Fruit fly (Drosophila melanogaster): Measurements from ENCODE around the gene nac.

The nac gene

DNA sequence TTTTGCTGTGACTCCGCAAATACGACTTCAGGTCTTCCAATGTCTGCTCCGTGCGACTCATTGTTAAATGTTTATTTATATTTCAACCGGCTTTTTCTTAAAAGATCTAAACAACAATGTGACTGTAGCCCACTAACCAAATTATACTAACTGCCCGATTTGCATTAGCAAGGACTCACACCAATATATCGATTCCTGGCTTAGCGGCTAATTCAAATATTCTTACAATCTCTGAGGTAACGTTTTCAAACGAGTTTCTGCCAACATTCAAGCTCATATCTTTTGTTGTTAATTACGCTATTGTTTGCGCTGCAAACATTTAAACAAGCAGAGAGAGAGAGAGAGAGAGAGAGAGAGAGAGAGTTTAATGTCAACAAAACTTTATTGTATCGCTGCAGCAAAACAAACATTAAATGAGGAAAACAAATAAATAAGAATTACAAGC, 4.7 kb upstream of the nac start, which contains the start of gene tex (continued):
- peak; percentile 52 for TF ChIP-seq CG8290 (GFP tag; optimal IDR thresholded peaks at IDR 0.05)
- TF ChIP-seq CG8290 (tag; optimal IDR thresholded peaks at IDR 0.05) = no peak
- TF ChIP-seq Ets97D (GFP tag; optimal IDR thresholded peaks at IDR 0.05) = peak; percentile 41
- peak; percentile 26 for TF ChIP-seq Sin3A (optimal IDR thresholded peaks at IDR 0.05)
- TF ChIP-seq CG13894 (tag; optimal IDR thresholded peaks at IDR 0.05) = no peak
- TF ChIP-seq ase (GFP tag; IDR thresholded peaks at IDR 0.05) = no peak
- no peak for TF ChIP-seq gsb (GFP tag; IDR thresholded peaks at IDR 0.05)
- TF ChIP-seq CG18619 (GFP tag; optimal IDR thresholded peaks at IDR 0.05) = no peak
- TF ChIP-seq HLH3B (GFP tag; IDR thresholded peaks at IDR 0.05) = no peak
- no peak for TF ChIP-seq CG2889 (GFP tag; IDR thresholded peaks at IDR 0.05)
- no peak for TF ChIP-seq CG30431 (GFP tag; optimal IDR thresholded peaks at IDR 0.05)
- no peak for TF ChIP-seq Bteb2 (GFP tag; optimal IDR thresholded peaks at IDR 0.05)
- no peak for TF ChIP-seq dm (GFP tag; optimal IDR thresholded peaks at IDR 0.05)
- no peak for TF ChIP-seq CG6175 (GFP tag; IDR thresholded peaks at IDR 0.05)
- peak; percentile 55 for TF ChIP-seq CG2712 (tag; optimal IDR thresholded peaks at IDR 0.05)
- TF ChIP-seq CG10462 (GFP tag; optimal IDR thresholded peaks at IDR 0.05) = no peak
- no peak for TF ChIP-seq gcm2 (GFP tag; optimal IDR thresholded peaks at IDR 0.05)
- peak; percentile 89 for TF ChIP-seq Asciz (GFP tag; optimal IDR thresholded peaks at IDR 0.05)
- no peak for TF ChIP-seq tx (GFP tag; optimal IDR thresholded peaks at IDR 0.05)
- TF ChIP-seq Hr51 (GFP tag; optimal IDR thresholded peaks at IDR 0.05) = no peak
- TF ChIP-seq crp (GFP tag; optimal IDR thresholded peaks at IDR 0.05) = no peak
- peak; percentile 37; the same call in 2 of the 3 replicates for TF ChIP-seq CG17361 (GFP tag; IDR thresholded peaks at IDR 0.05)
- TF ChIP-seq pum (GFP tag; optimal IDR thresholded peaks at IDR 0.05) = no peak
- TF ChIP-seq CG42726 (GFP tag; IDR thresholded peaks at IDR 0.05; ENCODE audit: partially characterized antibody) = no peak
- peak; percentile 80 for TF ChIP-seq ATbp (GFP tag; optimal IDR thresholded peaks at IDR 0.05)
- TF ChIP-seq CG5180 (GFP tag; optimal IDR thresholded peaks at IDR 0.05) = no peak
- TF ChIP-seq NC2α (GFP tag; optimal IDR thresholded peaks at IDR 0.05) = no peak
- peak; percentile 55 for TF ChIP-seq CG1529 (GFP tag; optimal IDR thresholded peaks at IDR 0.05)
- TF ChIP-seq CG17568 (GFP tag; optimal IDR thresholded peaks at IDR 0.05) = no peak
- peak; percentile 62; the same call in 3 of the 4 replicates for TF ChIP-seq Dll (GFP tag; IDR thresholded peaks at IDR 0.05; ENCODE audit: partially characterized antibody)
- peak; percentile 86 for TF ChIP-seq Dref (GFP tag; IDR thresholded peaks at IDR 0.05)
- peak; percentile 18 for TF ChIP-seq Fer3 (tag; optimal IDR thresholded peaks at IDR 0.05)
- no peak for TF ChIP-seq CG4854 (GFP tag; optimal IDR thresholded peaks at IDR 0.05)
- TF ChIP-seq ab (GFP tag; optimal IDR thresholded peaks at IDR 0.05) = no peak
- no peak for TF ChIP-seq Fer1 (GFP tag; optimal IDR thresholded peaks at IDR 0.05)
- TF ChIP-seq ara (GFP tag; IDR thresholded peaks at IDR 0.05) = peak; percentile 61
- TF ChIP-seq CoRest (tag; optimal IDR thresholded peaks at IDR 0.05) = peak; percentile 7
- no peak for TF ChIP-seq jigr1 (GFP tag; IDR thresholded peaks at IDR 0.05)
- TF ChIP-seq prd (optimal IDR thresholded peaks at IDR 0.05) = no peak
- no peak for TF ChIP-seq prd (GFP tag; IDR thresholded peaks at IDR 0.05)
- peak; percentile 12 for TF ChIP-seq pnt (GFP tag; optimal IDR thresholded peaks at IDR 0.05)
- peak in 1 of 3 experiments; percentile 49 for TF ChIP-seq lola (GFP tag; optimal IDR thresholded peaks at IDR 0.05)
- no peak for TF ChIP-seq CG10209 (GFP tag; optimal IDR thresholded peaks at IDR 0.05)
- no peak for TF ChIP-seq ranshi (GFP tag; IDR thresholded peaks at IDR 0.05)
- no peak for TF ChIP-seq Nf-YC (tag; optimal IDR thresholded peaks at IDR 0.05)
- TF ChIP-seq D19B (GFP tag; optimal IDR thresholded peaks at IDR 0.05) = no peak
- TF ChIP-seq stwl (tag; optimal IDR thresholded peaks at IDR 0.05) = peak; percentile 36
- TF ChIP-seq grn (GFP tag; optimal IDR thresholded peaks at IDR 0.05) = peak; percentile 26
- TF ChIP-seq gsb-n (tag; optimal IDR thresholded peaks at IDR 0.05) = no peak
- TF ChIP-seq NFAT (GFP tag; IDR thresholded peaks at IDR 0.05) = no peak
- peak; percentile 14 for TF ChIP-seq CG17912 (GFP tag; optimal IDR thresholded peaks at IDR 0.05)
- TF ChIP-seq Mes4 (GFP tag; optimal IDR thresholded peaks at IDR 0.05) = peak; percentile 35

Measured in whole organism, embryonic.